Worm (Caenorhabditis elegans) whole organism, L1 larva: Measurements from ENCODE around the gene atf-4.
A peak's percentile ranks its signal among the peaks of the same experiment; 100 is the strongest.

ENCODE experiments used
- aly-2 ChIP-seq: fragments of 150-350 bp; optimal IDR thresholded peaks from 2 replicates; lab custom pipeline; 2014; ENCODE audit warnings: missing biosample characterization, missing genetic modification characterization
- ama-1 ChIP-seq: fragments of 150-350 bp; optimal IDR thresholded peaks from 2 replicates; lab custom pipeline; 2014
- ceh-82 ChIP-seq, 3 experiments: fragments of 150-350 bp in 1 of 3; sonication (generic microtip) in 2 of 3; optimal IDR thresholded peaks; 2 replicates each; lab custom pipeline; 2014 to 2017; ENCODE audit warnings: missing biosample characterization in 3 of 3, missing genetic modification characterization in 3 of 3
- egl-27 ChIP-seq, 2 experiments: fragments of 150-350 bp in 1 of 2; sonication (generic microtip); optimal IDR thresholded peaks; 3 replicates each; lab custom pipeline; 2017 to 2018; ENCODE audit warnings: missing biosample characterization in 2 of 2, missing genetic modification characterization in 2 of 2, missing genetic modification reagents in 2 of 2
- fos-1 ChIP-seq: fragments of 150-350 bp; optimal IDR thresholded peaks from 2 replicates; lab custom pipeline; 2014; ENCODE audit warnings: missing biosample characterization, missing genetic modification characterization
- lin-15B ChIP-seq: fragments of 150-350 bp; sonication (generic microtip); optimal IDR thresholded peaks from 3 replicates; lab custom pipeline; 2014; ENCODE audit warnings: missing biosample characterization, missing genetic modification characterization
- nhr-28 ChIP-seq: fragments of 150-350 bp; optimal IDR thresholded peaks from 2 replicates; lab custom pipeline; 2014; ENCODE audit warnings: missing biosample characterization, missing genetic modification characterization
- nhr-76 ChIP-seq: sonication (generic microtip); optimal IDR thresholded peaks from 2 replicates; lab custom pipeline; 2017; ENCODE audit warnings: missing biosample characterization, missing genetic modification characterization
- snpc-4 ChIP-seq: fragments of 150-350 bp; optimal IDR thresholded peaks from 2 replicates; lab custom pipeline; 2014; ENCODE audit warnings: missing biosample characterization, missing genetic modification characterization
- tlp-1 ChIP-seq: fragments of 150-350 bp; optimal IDR thresholded peaks from 2 replicates; lab custom pipeline; 2014; ENCODE audit warnings: missing biosample characterization, missing genetic modification characterization
- ztf-4 ChIP-seq: fragments of 150-350 bp; optimal IDR thresholded peaks from 2 replicates; lab custom pipeline; 2014; ENCODE audit warnings: missing biosample characterization, missing genetic modification characterization

ce11 chrX:14818464-14819259, 8.1 kb upstream of the atf-4 start, which contains the start of gene epn-1:
- TF ChIP-seq ceh-82 (tag; optimal IDR thresholded peaks at IDR 0.05; lab: Kevin White, UChicago) (peak; percentile 92 to 95 (median 94)), fos-1 (tag; lab: Kevin White, UChicago) (peak; percentile 89), nhr-76 (tag; lab: Kevin White, UChicago) (peak; percentile 45), aly-2 (no peak), ztf-4 (tag; lab: Kevin White, UChicago) (peak; percentile 92), tlp-1 (tag; lab: Kevin White, UChicago) (no peak), lin-15B (tag; lab: Kevin White, UChicago) (peak; percentile 51), nhr-28 (tag; lab: Kevin White, UChicago) (peak; percentile 32), ama-1 (lab: Kevin White, UChicago) (no peak), snpc-4 (peak; percentile 74), egl-27 (tag; optimal IDR thresholded peaks at IDR 0.05; lab: Kevin White, UChicago) (peak; percentile 85 to 97)
